Worm (Caenorhabditis elegans) whole organism, L4 larva: Measurements from ENCODE around the gene T08G5.1.
"Not testable (repeated sequence)": the region's sequence is repeated elsewhere in the genome, so short reads cannot be mapped to it uniquely, and the experiment has no call there.

Source experiments
- D1046.2 ChIP-seq: fragments of 200-800 bp; sonication (Bioruptor generic); IDR thresholded peaks from 2 replicates; pipeline ENCODE4 v1.3.6; 2022; ENCODE audit warnings: missing genetic modification characterization, missing compliant biosample characterization
- F37D6.2 ChIP-seq: sonication (generic microtip); optimal IDR thresholded peaks from 2 replicates; lab custom pipeline; 2016; ENCODE audit warnings: mild to moderate bottlenecking, missing genetic modification characterization, missing compliant biosample characterization
- T26A8.4 ChIP-seq: fragments of 200-800 bp; sonication (Bioruptor generic); IDR thresholded peaks from 2 replicates; pipeline ENCODE4 v1.3.6; 2022; ENCODE audit warnings: missing genetic modification characterization, missing compliant biosample characterization
- Y105C5A.15 ChIP-seq: fragments of 200-800 bp; sonication (Bioruptor generic); IDR thresholded peaks from 2 replicates; pipeline ENCODE4 v1.3.6; 2022; ENCODE audit warnings: missing genetic modification characterization, missing compliant biosample characterization
- Y5F2A.4 ChIP-seq: fragments of 200-800 bp; sonication (Bioruptor generic); optimal IDR thresholded peaks from 2 replicates; lab custom pipeline; 2018; ENCODE audit warnings: mild to moderate bottlenecking, missing genetic modification characterization, missing compliant biosample characterization
- ZK337.2 ChIP-seq: fragments of 200-800 bp; sonication (Bioruptor generic); IDR thresholded peaks from 2 replicates; pipeline ENCODE4 v1.3.6; 2022; ENCODE audit warnings: missing genetic modification reagents, missing genetic modification characterization, missing compliant biosample characterization
- aly-2 ChIP-seq: sonication (generic microtip); optimal IDR thresholded peaks from 2 replicates; lab custom pipeline; 2018; ENCODE audit warnings: missing biosample characterization, missing genetic modification characterization
- ama-1 ChIP-seq: fragments of 150-350 bp; optimal IDR thresholded peaks from 2 replicates; lab custom pipeline; 2014; ENCODE audit warnings: inconsistent platforms, mixed read lengths
- ceh-44 ChIP-seq: fragments of 200-800 bp; sonication (Bioruptor generic); IDR thresholded peaks from 2 replicates; pipeline ENCODE4 v1.3.6; 2022; ENCODE audit warnings: missing genetic modification reagents, missing genetic modification characterization, missing compliant biosample characterization
- ces-1 ChIP-seq: fragments of 150-350 bp; sonication (generic microtip); optimal IDR thresholded peaks from 4 replicates; lab custom pipeline; 2014; ENCODE audit warnings: missing biosample characterization, missing genetic modification reagents, missing genetic modification characterization
- daf-12 ChIP-seq: fragments of 150-350 bp; optimal IDR thresholded peaks from 2 replicates; lab custom pipeline; 2014; ENCODE audit warnings: missing biosample characterization, missing genetic modification reagents, missing genetic modification characterization
- daf-16 ChIP-seq, 3 experiments: sonication (generic microtip); optimal IDR thresholded peaks; 2 replicates each; lab custom pipeline; 2016 to 2017; ENCODE audit warnings: missing genetic modification characterization in 3 of 3, missing genetic modification reagents in 3 of 3, mild to moderate bottlenecking in 2 of 3, missing compliant biosample characterization in 2 of 3, missing biosample characterization in 1 of 3, moderate library complexity in 1 of 3
- dmd-8 ChIP-seq: fragments of 200-800 bp; sonication (Bioruptor generic); IDR thresholded peaks from 2 replicates; pipeline ENCODE4 v1.3.6; 2022; ENCODE audit warnings: missing genetic modification characterization, missing compliant biosample characterization
- dmd-9 ChIP-seq: fragments of 200-800 bp; sonication (Bioruptor generic); IDR thresholded peaks from 2 replicates; pipeline ENCODE4 v1.3.6; 2022; ENCODE audit warnings: missing genetic modification reagents, missing genetic modification characterization, missing compliant biosample characterization
- dve-1 ChIP-seq: sonication (generic microtip); optimal IDR thresholded peaks from 2 replicates; lab custom pipeline; 2017; ENCODE audit warnings: antibody characterized with exemption, mild to moderate bottlenecking, missing genetic modification characterization, missing compliant biosample characterization; ENCODE audit not compliant: insufficient read depth
- egl-43 ChIP-seq: fragments of 200-800 bp; sonication (Bioruptor generic); IDR thresholded peaks from 2 replicates; pipeline ENCODE4 v1.3.6; 2022; ENCODE audit warnings: missing genetic modification reagents, missing genetic modification characterization, missing compliant biosample characterization
- fkh-10 ChIP-seq: fragments of 150-350 bp; optimal IDR thresholded peaks from 2 replicates; lab custom pipeline; 2014; ENCODE audit warnings: missing biosample characterization, missing genetic modification reagents, missing genetic modification characterization
- hlh-30 ChIP-seq: sonication (generic microtip); optimal IDR thresholded peaks from 2 replicates; lab custom pipeline; 2017; ENCODE audit warnings: antibody characterized with exemption, mild to moderate bottlenecking, missing genetic modification characterization, missing compliant biosample characterization; ENCODE audit not compliant: insufficient read depth
- jun-1 ChIP-seq: fragments of 150-350 bp; optimal IDR thresholded peaks from 2 replicates; lab custom pipeline; 2014; ENCODE audit warnings: missing biosample characterization, missing genetic modification reagents, missing genetic modification characterization
- lin-1 ChIP-seq: fragments of 200-800 bp; sonication (Bioruptor generic); IDR thresholded peaks from 2 replicates; pipeline ENCODE4 v1.3.6; 2022; ENCODE audit warnings: missing genetic modification reagents, missing genetic modification characterization, missing compliant biosample characterization
- lin-15B ChIP-seq: fragments of 150-350 bp; sonication (generic microtip); optimal IDR thresholded peaks from 3 replicates; lab custom pipeline; 2014; ENCODE audit warnings: missing biosample characterization, missing genetic modification characterization
- lin-29 ChIP-seq: fragments of 200-800 bp; sonication (Bioruptor generic); IDR thresholded peaks from 2 replicates; pipeline ENCODE4 v1.3.6; 2022; ENCODE audit warnings: missing genetic modification reagents, missing genetic modification characterization, missing compliant biosample characterization
- lin-38 ChIP-seq: fragments of 200-800 bp; sonication (Bioruptor generic); IDR thresholded peaks from 2 replicates; pipeline ENCODE4 v1.3.6; 2022; ENCODE audit warnings: missing genetic modification reagents, missing genetic modification characterization, missing compliant biosample characterization
- lin-39 ChIP-seq: fragments of 150-350 bp; optimal IDR thresholded peaks from 2 replicates; lab custom pipeline; 2014; ENCODE audit warnings: missing biosample characterization, missing genetic modification reagents, missing genetic modification characterization
- madf-5 ChIP-seq, 2 experiments: fragments of 200-800 bp; sonication (Bioruptor generic); IDR thresholded peaks; 2 replicates each; pipeline ENCODE4 v1.3.6; 2022; ENCODE audit warnings: missing compliant biosample characterization in 2 of 2, missing genetic modification characterization in 2 of 2
- madf-9 ChIP-seq: fragments of 200-800 bp; sonication (Bioruptor generic); conservative IDR thresholded peaks from 2 replicates; pipeline ENCODE4 v1.3.6; 2022; ENCODE audit warnings: missing genetic modification reagents, missing genetic modification characterization, missing compliant biosample characterization
- mdl-1 ChIP-seq, 2 experiments: fragments of 150-350 bp in 1 of 2; sonication (generic microtip) in 1 of 2; optimal IDR thresholded peaks; 2 replicates each; lab custom pipeline; 2014 to 2017; ENCODE audit warnings: missing biosample characterization in 2 of 2, missing genetic modification characterization in 2 of 2
- mdt-29 ChIP-seq: fragments of 200-800 bp; sonication (Bioruptor generic); IDR thresholded peaks from 2 replicates; pipeline ENCODE4 v1.3.6; 2022; ENCODE audit warnings: missing genetic modification reagents, missing genetic modification characterization, missing compliant biosample characterization
- mep-1 ChIP-seq: fragments of 150-350 bp; sonication (generic microtip); optimal IDR thresholded peaks from 3 replicates; lab custom pipeline; 2014; ENCODE audit warnings: missing biosample characterization, missing genetic modification characterization
- nhr-10 ChIP-seq: fragments of 150-350 bp; optimal IDR thresholded peaks from 2 replicates; lab custom pipeline; 2014; ENCODE audit warnings: missing biosample characterization, missing genetic modification characterization
- nhr-111 ChIP-seq: fragments of 200-800 bp; sonication (Bioruptor generic); optimal IDR thresholded peaks from 2 replicates; lab custom pipeline; 2018; ENCODE audit warnings: mild to moderate bottlenecking, missing genetic modification characterization, missing compliant biosample characterization
- nhr-25 ChIP-seq: sonication (generic microtip); optimal IDR thresholded peaks from 2 replicates; lab custom pipeline; 2017; ENCODE audit warnings: missing genetic modification characterization, mild to moderate bottlenecking, missing compliant biosample characterization, antibody characterized with exemption, moderate library complexity, borderline replicate concordance; ENCODE audit not compliant: insufficient read depth
- nhr-28 ChIP-seq: fragments of 150-350 bp; optimal IDR thresholded peaks from 2 replicates; lab custom pipeline; 2014; ENCODE audit warnings: missing biosample characterization, missing genetic modification characterization
- nhr-41 ChIP-seq: fragments of 200-800 bp; sonication (Bioruptor generic); IDR thresholded peaks from 2 replicates; pipeline ENCODE4 v1.3.6; 2022; ENCODE audit warnings: missing genetic modification reagents, missing genetic modification characterization, missing compliant biosample characterization
- nhr-48 ChIP-seq: sonication (generic microtip); optimal IDR thresholded peaks from 2 replicates; lab custom pipeline; 2016; ENCODE audit warnings: mild to moderate bottlenecking, missing genetic modification characterization, missing compliant biosample characterization
- nhr-77 ChIP-seq: fragments of 150-350 bp; optimal IDR thresholded peaks from 2 replicates; lab custom pipeline; 2014; ENCODE audit warnings: missing biosample characterization, missing genetic modification characterization
- pha-4 ChIP-seq, 2 experiments: fragments of 150-350 bp in 1 of 2; fragments of 200-800 bp in 1 of 2; sonication (Bioruptor generic) in 1 of 2; IDR thresholded peaks in 1 of 2; optimal IDR thresholded peaks in 1 of 2; 2 replicates each; pipeline versions ENCODE4 v1.3.6 to Lab custom; 2014 to 2022; ENCODE audit warnings: missing genetic modification characterization in 2 of 2, missing genetic modification reagents in 2 of 2, missing biosample characterization in 1 of 2, missing compliant biosample characterization in 1 of 2
- rbr-2 ChIP-seq: sonication (generic microtip); optimal IDR thresholded peaks from 2 replicates; lab custom pipeline; 2016; ENCODE audit warnings: missing genotype, missing genetic modification characterization, missing compliant biosample characterization
- saeg-2 ChIP-seq: fragments of 200-800 bp; sonication (Bioruptor generic); IDR thresholded peaks from 2 replicates; pipeline ENCODE4 v1.3.6; 2022; ENCODE audit warnings: missing genetic modification reagents, missing genetic modification characterization, missing compliant biosample characterization
- snpc-1.2 ChIP-seq: fragments of 200-800 bp; sonication (Bioruptor generic); IDR thresholded peaks from 2 replicates; pipeline ENCODE4 v1.3.6; 2022; ENCODE audit warnings: missing genetic modification reagents, missing genetic modification characterization, missing compliant biosample characterization
- spr-1 ChIP-seq: sonication (generic microtip); optimal IDR thresholded peaks from 2 replicates; lab custom pipeline; 2016; ENCODE audit warnings: mild to moderate bottlenecking, missing genetic modification characterization, missing compliant biosample characterization
- tra-1 ChIP-seq: fragments of 200-800 bp; sonication (Bioruptor generic); IDR thresholded peaks from 2 replicates; pipeline ENCODE4 v1.3.6; 2022; ENCODE audit warnings: missing genetic modification reagents, missing genetic modification characterization, missing compliant biosample characterization
- unc-130 ChIP-seq: sonication (generic microtip); optimal IDR thresholded peaks from 2 replicates; lab custom pipeline; 2016; ENCODE audit warnings: missing genetic modification reagents, missing genetic modification characterization, missing compliant biosample characterization
- ztf-11 ChIP-seq: fragments of 150-350 bp; optimal IDR thresholded peaks from 2 replicates; lab custom pipeline; 2014; ENCODE audit warnings: missing biosample characterization, missing genetic modification characterization
- ztf-7 ChIP-seq: fragments of 150-350 bp; optimal IDR thresholded peaks from 2 replicates; lab custom pipeline; 2014; ENCODE audit warnings: missing biosample characterization, missing genetic modification characterization

T08G5.1 gene

ce11 chrV:14028256-14028743 is 9.7 kb downstream of the T08G5.1 start (continued):
- 0 out of 2 replicates have a peak, but pooled peaks have one; percentile 33 for TF ChIP-seq tra-1 (GFP tag; lab: Robert Waterston, UW)
- no peak for TF ChIP-seq lin-39 (tag; lab: Kevin White, UChicago)
- TF ChIP-seq lin-1 (GFP tag; lab: Robert Waterston, UW), result no peak
- TF ChIP-seq nhr-41 (GFP tag; lab: Robert Waterston, UW), result no peak
- TF ChIP-seq daf-16 (GFP tag; optimal IDR thresholded peaks at IDR 0.05; lab: Kevin White, UChicago), result peak; percentile 17 to 44
- TF ChIP-seq daf-16 (tag; optimal IDR thresholded peaks at IDR 0.05; lab: Kevin White, UChicago), result peak; percentile 56
- TF ChIP-seq jun-1 (tag; lab: Kevin White, UChicago), result no peak
- peak; percentile 52 for TF ChIP-seq dve-1 (tag; lab: Kevin White, UChicago)
- peak; percentile 40 for TF ChIP-seq rbr-2 (tag; lab: Kevin White, UChicago)
- TF ChIP-seq dmd-8 (GFP tag; lab: Robert Waterston, UW), result no peak
- peak in 1 of 2 experiments; percentile 0 for TF ChIP-seq mdl-1 (tag; optimal IDR thresholded peaks at IDR 0.05; lab: Kevin White, UChicago)
- peak; percentile 64 for TF ChIP-seq spr-1 (tag; lab: Kevin White, UChicago)
- no peak for TF ChIP-seq nhr-28 (tag; lab: Kevin White, UChicago)
- no peak for TF ChIP-seq mep-1 (tag; lab: Kevin White, UChicago)
- peak; percentile 79 for TF ChIP-seq lin-38 (GFP tag; lab: Robert Waterston, UW)
- TF ChIP-seq nhr-111 (GFP tag; lab: Kevin White, UChicago), result no peak
- no peak for TF ChIP-seq aly-2 (tag; lab: Kevin White, UChicago)
- TF ChIP-seq ama-1 (lab: Kevin White, UChicago), result peak; percentile 91
- no peak for TF ChIP-seq Y105C5A.15 (GFP tag; lab: Robert Waterston, UW)
- no peak for TF ChIP-seq ztf-11 (tag; lab: Kevin White, UChicago)
- peak; percentile 60; the same call in 1 of the 2 replicates for TF ChIP-seq mdt-29 (GFP tag; lab: Robert Waterston, UW)
- TF ChIP-seq ces-1 (GFP tag; lab: Kevin White, UChicago), result no peak
- no peak for TF ChIP-seq lin-15B
- TF ChIP-seq nhr-48, result peak; percentile 63
- TF ChIP-seq nhr-25 (tag; lab: Kevin White, UChicago), result no peak
- TF ChIP-seq daf-12, result no peak
- TF ChIP-seq fkh-10 (GFP tag; lab: Kevin White, UChicago), result no peak
- no peak for TF ChIP-seq ztf-7 (tag; lab: Kevin White, UChicago)
- TF ChIP-seq nhr-77, result peak; percentile 16

- TF ChIP-seq lin-15B (no peak), hlh-30 (no peak), Y5F2A.4 (GFP tag; lab: Kevin White, UChicago) (no peak), saeg-2 (GFP tag; lab: Robert Waterston, UW) (no peak), ZK337.2 (no peak), F37D6.2 (tag; lab: Kevin White, UChicago) (no peak), nhr-28 (tag; lab: Kevin White, UChicago) (no peak), madf-5 (GFP tag; IDR thresholded peaks at IDR 0.05; lab: Robert Waterston, UW) (no peak), nhr-10 (tag; lab: Kevin White, UChicago) (no peak)
- TF ChIP-seq, all 104 proteins: peak for 0
Measured at ce11 chrV:14033649-14034048, 15.1 kb downstream of the T08G5.1 start, which contains the start of gene ins-10. ins-10 (plus strand) TSS chrV:14033949.

- TF ChIP-seq ceh-44 (GFP tag; lab: Robert Waterston, UW), result peak; percentile 89
- peak; percentile 76; the same call in 1 of the 2 replicates for TF ChIP-seq tra-1 (GFP tag; lab: Robert Waterston, UW)
- peak; percentile 94 for TF ChIP-seq D1046.2 (GFP tag; lab: Robert Waterston, UW)
- TF ChIP-seq lin-29, result peak; percentile 86
- peak; percentile 92 for TF ChIP-seq egl-43 (GFP tag; lab: Robert Waterston, UW)
- TF ChIP-seq dmd-9 (GFP tag; lab: Robert Waterston, UW), result peak; percentile 93
- TF ChIP-seq mep-1 (tag; lab: Kevin White, UChicago), result peak; percentile 51
- peak; percentile 90 for TF ChIP-seq snpc-1.2 (GFP tag; lab: Robert Waterston, UW)
- TF ChIP-seq F37D6.2 (tag; lab: Kevin White, UChicago), result peak; percentile 32
- peak; percentile 96 for TF ChIP-seq T26A8.4 (GFP tag; lab: Robert Waterston, UW)
- TF ChIP-seq unc-130 (GFP tag; lab: Kevin White, UChicago), result peak; percentile 43
- TF ChIP-seq pha-4 (GFP tag; IDR thresholded peaks at IDR 0.05; lab: Robert Waterston, UW), result peak; percentile 86
- not testable (repeated sequence) for TF ChIP-seq pha-4 (tag; optimal IDR thresholded peaks at IDR 0.05; lab: Kevin White, UChicago)
- peak; percentile 83 for TF ChIP-seq mdt-29 (GFP tag; lab: Robert Waterston, UW)
- peak; percentile 87 for TF ChIP-seq madf-9
Measured at ce11 chrV:14038328-14039084, 19.9 kb downstream of the T08G5.1 start, which contains the start of gene vps-39. vps-39 (minus strand) TSS chrV:14038378.
